Worm (Caenorhabditis elegans) whole organism, early embryonic: Measurements from ENCODE around the gene egl-21.

ENCODE experiments used
- ama-1 ChIP-seq: fragments of 150-350 bp; optimal IDR thresholded peaks from 2 replicates; lab custom pipeline; 2014
- ceh-36 ChIP-seq: sonication (generic microtip); optimal IDR thresholded peaks from 2 replicates; lab custom pipeline; 2016; ENCODE audit warnings: missing genetic modification characterization, inconsistent platforms, missing compliant biosample characterization
- hnd-1 ChIP-seq: sonication (generic microtip); optimal IDR thresholded peaks from 2 replicates; lab custom pipeline; 2016; ENCODE audit warnings: missing genetic modification characterization, missing compliant biosample characterization
- pes-1 ChIP-seq: fragments of 200-800 bp; sonication (Bioruptor generic); IDR thresholded peaks from 2 replicates; pipeline ENCODE4 v1.3.6; 2022; ENCODE audit warnings: missing genetic modification reagents, missing genetic modification characterization, missing compliant biosample characterization
- tbx-37 ChIP-seq: fragments of 200-800 bp; sonication (Bioruptor generic); conservative IDR thresholded peaks from 2 replicates; pipeline ENCODE4 v1.3.6; 2022; ENCODE audit warnings: missing genetic modification reagents, missing genetic modification characterization, missing compliant biosample characterization

DNA sequence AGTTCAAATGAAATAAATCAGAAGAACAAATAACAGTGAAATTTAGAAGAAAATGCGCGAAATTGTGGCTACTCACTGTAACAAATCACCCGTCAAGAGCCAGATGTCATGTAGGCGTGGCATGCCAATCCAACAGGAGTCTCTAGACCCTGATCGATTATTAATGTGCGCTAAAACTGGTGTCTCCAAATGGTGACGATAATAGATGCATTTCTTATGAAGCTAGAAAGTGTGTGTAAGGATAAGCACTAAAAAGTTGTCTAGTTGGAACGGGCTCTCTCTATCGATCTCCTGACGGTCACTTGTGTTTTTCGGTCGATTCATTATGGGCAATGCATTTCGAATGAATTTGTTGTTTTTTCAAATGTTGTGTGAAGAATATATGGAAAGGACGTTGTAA, 19.9 kb downstream of the egl-21 start, which contains the start of gene mec-3:
- TF ChIP-seq tbx-37 (GFP tag; lab: Robert Waterston, UW) (no peak), pes-1 (GFP tag; lab: Robert Waterston, UW) (no peak), ama-1 (lab: Kevin White, UChicago) (no peak), ceh-36 (tag; lab: Kevin White, UChicago) (no peak), hnd-1 (no peak)
